Worm (Caenorhabditis elegans): ENCODE data around the gene M05D6.5.

- no peak for TF ChIP-seq him-1 (tag; optimal IDR thresholded peaks at IDR 0.05)
- TF ChIP-seq dao-5 (tag; optimal IDR thresholded peaks at IDR 0.05) = no peak
These were observed 32.3 kb downstream of the M05D6.5 start, which contains the start of gene F22B5.4 for ce11 chrII:8449660-8450118.

Data from whole organism, L4/young adult.